Worm (Caenorhabditis elegans): ENCODE results near the gene abf-5.
A peak's percentile ranks its signal among the peaks of the same experiment; 100 is the strongest.

Gene abf-5

DNA sequence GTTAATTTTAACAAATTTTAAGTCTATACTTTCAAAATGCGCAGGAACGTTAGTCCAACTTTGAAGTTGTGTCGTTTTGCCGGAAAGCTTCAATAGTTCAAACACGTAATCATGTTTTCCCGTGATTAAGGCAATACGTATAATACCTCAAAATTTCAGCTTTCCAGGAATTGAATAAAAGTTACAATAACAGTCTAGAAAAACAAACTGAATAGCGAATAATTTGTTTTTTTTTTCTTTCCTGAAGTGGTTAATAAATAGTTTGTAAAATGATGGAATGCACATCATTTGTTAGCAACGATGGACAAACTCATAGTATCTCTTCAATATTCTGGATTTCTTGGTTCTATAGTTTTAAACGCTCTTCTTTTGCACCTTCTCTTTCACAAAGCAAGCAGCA is 2.6 kb upstream of the abf-5 start, which contains the start of gene str-123:
Gene str-123 (plus strand): TSS at position 301 of the 400 bp plus-strand sequence.
- TF ChIP-seq dao-5 (tag; optimal IDR thresholded peaks at IDR 0.05) = no peak
- TF ChIP-seq W03F9.2 (tag; optimal IDR thresholded peaks at IDR 0.05) = no peak
- TF ChIP-seq him-1 (tag; optimal IDR thresholded peaks at IDR 0.05) = no peak

DNA sequence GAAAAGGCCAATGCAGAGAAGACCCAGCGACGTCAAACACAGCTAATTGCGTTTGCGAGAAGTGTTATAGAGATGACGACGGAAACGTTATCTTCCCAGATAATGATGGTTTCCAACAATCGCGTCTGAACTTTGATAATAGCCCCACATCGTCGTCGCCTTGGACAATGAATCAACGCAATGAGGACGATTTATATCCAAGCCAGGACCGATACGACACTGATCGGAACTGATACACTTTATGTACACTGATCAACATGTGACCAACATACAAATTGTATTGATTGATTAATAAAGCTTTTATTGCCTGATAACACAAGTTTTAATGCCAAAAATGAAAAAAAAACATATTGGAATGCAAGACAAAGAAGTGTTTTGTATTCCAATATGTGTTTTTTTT is 421 bp downstream of the abf-5 start:
- TF ChIP-seq him-1 (tag; optimal IDR thresholded peaks at IDR 0.05) (no peak), W03F9.2 (tag; optimal IDR thresholded peaks at IDR 0.05) (no peak), dao-5 (tag; optimal IDR thresholded peaks at IDR 0.05) (no peak)

DNA sequence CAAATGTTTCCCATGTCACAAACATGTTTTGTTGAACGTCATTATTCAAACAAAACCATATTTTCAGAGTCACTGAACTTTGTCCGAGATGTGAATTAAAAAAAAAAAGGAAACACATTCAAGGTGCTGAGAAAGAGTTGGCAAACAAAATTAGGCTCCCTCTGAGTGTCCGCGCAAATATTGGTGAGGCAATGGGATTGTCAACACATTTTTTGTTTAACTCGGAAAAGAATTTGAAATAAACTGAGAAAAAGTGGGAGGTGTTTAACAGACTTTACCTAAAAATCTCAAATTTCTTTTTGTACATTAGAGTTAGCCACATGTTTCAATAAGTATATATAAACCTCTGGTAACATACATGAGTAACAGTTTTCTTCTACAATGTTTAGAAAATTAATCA is 1.1 kb downstream of the abf-5 start, which contains the start of gene abf-6:
Gene abf-6 (plus strand): TSS at position 323 of the 400 bp plus-strand sequence.
- TF ChIP-seq him-1 (tag; optimal IDR thresholded peaks at IDR 0.05) (no peak), W03F9.2 (tag; optimal IDR thresholded peaks at IDR 0.05) (no peak), dao-5 (tag; optimal IDR thresholded peaks at IDR 0.05) (no peak)

DNA sequence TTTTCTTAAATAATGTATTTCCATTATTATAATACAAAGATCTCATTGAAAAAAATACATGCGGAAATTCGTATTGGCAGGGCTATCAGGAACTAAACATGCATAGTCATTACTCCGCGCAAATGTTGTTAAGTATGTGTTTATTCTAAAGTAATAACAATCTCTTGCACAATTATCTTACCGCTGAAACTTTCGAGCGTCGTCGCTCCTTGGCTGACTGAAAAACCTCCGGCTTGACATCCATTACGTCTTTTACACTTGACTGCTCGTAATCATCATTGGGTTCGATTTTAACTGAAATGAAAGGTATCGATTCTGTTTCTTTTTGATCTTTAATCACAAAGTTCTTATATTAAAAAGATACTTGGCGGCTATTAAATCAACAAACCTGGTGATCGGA is 7.2 kb downstream of the abf-5 start:
- TF ChIP-seq dao-5 (tag; optimal IDR thresholded peaks at IDR 0.05) = no peak
- TF ChIP-seq him-1 (tag; optimal IDR thresholded peaks at IDR 0.05) = no peak
- TF ChIP-seq W03F9.2 (tag; optimal IDR thresholded peaks at IDR 0.05) = no peak

DNA sequence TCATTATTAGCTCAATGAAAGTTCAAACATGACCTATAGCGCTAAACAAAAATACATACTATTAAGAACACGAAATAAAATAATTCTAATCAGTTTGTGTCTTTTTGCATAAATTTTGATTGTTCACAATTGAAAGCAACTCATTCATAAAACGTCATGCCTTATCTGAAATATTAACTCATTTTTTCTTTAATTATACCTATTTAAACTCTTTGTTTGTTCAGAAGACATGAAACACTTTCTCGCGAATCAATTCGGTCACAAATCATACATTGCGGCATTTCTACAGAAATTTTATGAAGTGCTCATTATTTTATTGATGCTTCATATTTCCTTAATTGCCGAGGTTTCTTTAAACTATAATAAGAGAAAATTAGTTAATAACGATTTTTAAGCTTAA is 14.3 kb downstream of the abf-5 start:
- TF ChIP-seq W03F9.2 (tag; optimal IDR thresholded peaks at IDR 0.05) (no peak), dao-5 (tag; optimal IDR thresholded peaks at IDR 0.05) (no peak), him-1 (tag; optimal IDR thresholded peaks at IDR 0.05) (no peak)

DNA sequence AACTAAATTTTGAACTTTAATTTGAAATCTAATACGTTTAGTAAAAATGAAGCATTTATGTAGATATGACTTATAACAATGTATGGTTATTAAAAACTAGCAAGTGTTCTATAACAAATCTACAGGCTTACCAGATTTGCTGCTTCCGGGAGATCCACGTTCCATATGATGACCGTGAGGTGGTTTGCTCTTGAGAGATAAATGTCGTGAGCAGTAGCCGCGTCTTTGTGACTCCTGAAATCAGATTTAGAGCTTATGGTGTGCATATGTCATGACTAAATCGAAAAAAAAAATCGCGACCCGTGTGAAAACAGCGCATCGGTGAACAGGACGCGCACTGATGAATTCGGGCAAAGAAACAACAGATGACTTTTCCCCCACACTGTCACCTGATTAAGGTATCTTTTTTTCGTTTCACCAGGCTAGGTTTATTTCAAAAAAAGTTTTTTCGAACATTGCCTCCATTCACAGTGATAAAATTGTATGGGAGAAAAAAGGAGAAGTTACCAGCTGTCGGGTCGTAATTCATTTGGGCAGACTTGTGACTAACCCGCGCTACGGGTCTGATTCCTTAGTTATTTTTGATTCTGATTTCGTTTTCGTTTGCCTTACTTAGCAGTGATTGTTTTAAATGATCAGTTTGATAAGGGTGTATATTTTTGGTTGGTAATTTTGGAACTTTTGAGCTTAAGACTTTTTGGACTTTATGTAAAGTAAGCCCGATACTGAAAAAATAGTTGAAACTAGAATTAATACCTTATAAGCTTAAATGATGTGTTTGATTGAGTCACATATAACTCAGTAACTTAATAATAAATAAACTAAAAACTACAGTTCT is 15.7 kb downstream of the abf-5 start, which contains the start of gene nhr-27:
Gene nhr-27 (minus strand): TSS at position 234 of the 838 bp plus-strand sequence.
- TF ChIP-seq dao-5 (tag; optimal IDR thresholded peaks at IDR 0.05) (no peak), him-1 (tag; optimal IDR thresholded peaks at IDR 0.05) (no peak), W03F9.2 (tag; optimal IDR thresholded peaks at IDR 0.05) (no peak)

DNA sequence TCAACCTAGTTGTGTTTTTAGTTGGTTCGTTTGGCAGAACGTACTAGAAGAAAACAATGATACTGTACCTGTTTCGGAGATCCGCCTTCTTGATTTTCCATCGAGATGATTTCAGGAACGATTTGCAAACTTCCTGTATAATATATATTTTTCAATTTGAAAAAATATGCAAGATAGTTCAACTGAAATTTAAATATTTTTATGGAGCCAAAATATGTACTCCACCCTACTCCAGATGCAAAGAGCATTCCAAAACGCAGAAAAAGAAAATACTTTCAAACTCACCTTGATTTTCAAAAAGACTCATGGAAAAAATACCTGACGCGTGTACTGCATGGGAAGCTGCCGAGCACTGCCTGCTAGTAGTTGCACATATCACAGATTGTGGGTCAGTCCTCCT is 20.9 kb downstream of the abf-5 start, which contains the start of gene gei-3:
Gene gei-3 (minus strand): TSS at position 101 of the 400 bp plus-strand sequence.
- no peak for TF ChIP-seq W03F9.2 (tag; optimal IDR thresholded peaks at IDR 0.05)
- TF ChIP-seq him-1 (tag; optimal IDR thresholded peaks at IDR 0.05) = no peak
- no peak for TF ChIP-seq dao-5 (tag; optimal IDR thresholded peaks at IDR 0.05)

DNA sequence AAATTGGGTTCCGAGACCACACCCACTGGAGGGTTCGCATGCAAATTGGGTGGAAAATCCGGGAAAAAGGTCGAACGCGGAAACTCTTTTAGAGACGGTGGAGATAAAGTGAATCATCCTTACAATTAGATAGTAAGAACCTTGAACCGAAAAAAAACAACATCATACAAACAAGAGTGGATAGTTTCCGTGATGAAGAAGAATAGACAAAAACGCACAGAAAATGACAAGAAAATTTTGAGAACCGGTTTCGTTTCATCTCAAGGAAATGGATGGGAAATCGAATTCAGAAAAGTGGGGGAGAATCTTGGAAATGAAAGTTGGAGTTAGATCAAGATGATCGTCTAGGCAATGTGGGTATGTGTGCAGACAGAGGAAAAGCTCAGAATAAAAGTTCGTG is 22.7 kb downstream of the abf-5 start:
- TF ChIP-seq W03F9.2 (tag; optimal IDR thresholded peaks at IDR 0.05) = no peak
- TF ChIP-seq dao-5 (tag; optimal IDR thresholded peaks at IDR 0.05) = no peak
- no peak for TF ChIP-seq him-1 (tag; optimal IDR thresholded peaks at IDR 0.05)

DNA sequence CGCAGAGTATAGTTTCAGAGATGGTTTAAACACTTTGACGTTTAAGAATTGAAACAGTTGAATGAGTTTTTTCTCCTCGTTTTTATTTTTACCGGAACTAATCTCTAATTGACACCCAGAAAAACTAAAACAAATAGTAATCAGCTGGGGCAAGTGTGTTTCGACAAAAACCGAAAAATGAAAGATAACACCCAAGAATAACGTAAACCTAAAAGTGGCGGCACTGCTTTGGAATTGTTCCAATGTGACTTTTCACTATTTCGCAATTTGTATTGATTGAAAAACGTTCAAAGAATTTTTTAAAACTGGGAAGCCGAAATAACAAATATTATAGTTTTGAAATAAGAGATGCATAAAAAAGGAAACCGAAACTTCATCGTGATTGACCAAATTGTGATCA is 26.1 kb downstream of the abf-5 start:
- TF ChIP-seq dao-5 (tag; optimal IDR thresholded peaks at IDR 0.05) = no peak
- no peak for TF ChIP-seq W03F9.2 (tag; optimal IDR thresholded peaks at IDR 0.05)

DNA sequence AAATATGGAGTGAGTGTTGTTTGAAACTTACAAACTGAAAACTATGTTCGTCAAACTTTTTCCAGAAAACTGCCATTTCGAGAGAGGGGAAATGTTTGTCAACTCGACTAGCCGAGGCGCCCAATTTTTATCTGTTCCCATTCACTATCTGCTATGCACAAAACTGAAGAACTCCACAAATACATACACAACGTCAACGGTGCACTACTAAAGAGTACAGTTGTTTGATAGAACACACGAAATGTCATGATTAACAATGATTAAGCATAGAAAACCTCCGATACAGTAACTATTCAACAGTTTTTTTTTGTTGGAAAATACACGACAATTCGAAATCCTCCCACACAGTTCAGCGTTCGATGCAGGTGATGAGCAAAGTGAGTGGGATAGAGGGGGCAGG is 26.9 kb downstream of the abf-5 start:
- no peak for TF ChIP-seq him-1 (tag; optimal IDR thresholded peaks at IDR 0.05)
- TF ChIP-seq dao-5 (tag; optimal IDR thresholded peaks at IDR 0.05) = no peak
- no peak for TF ChIP-seq W03F9.2 (tag; optimal IDR thresholded peaks at IDR 0.05)

DNA sequence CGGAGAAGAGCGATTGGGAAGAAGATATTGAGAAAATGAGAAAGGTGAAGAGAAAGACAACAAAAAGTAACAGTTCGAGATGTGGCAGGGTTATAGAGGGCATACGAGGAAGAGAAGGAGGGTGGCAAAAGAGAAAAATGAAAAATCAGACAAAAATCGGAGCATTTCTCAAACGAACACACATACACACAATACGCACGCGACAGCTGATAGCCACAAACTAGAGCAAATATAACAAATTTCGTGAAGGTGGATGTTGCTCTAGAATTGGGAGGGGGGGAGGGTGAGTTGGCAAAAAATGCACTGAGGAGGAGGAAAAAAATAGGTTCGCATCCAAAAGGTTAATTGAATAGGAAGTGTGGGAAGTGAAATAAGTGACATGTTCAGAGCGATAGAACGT is 32.5 kb downstream of the abf-5 start:
- TF ChIP-seq dao-5 (tag; optimal IDR thresholded peaks at IDR 0.05) = no peak
- no peak for TF ChIP-seq him-1 (tag; optimal IDR thresholded peaks at IDR 0.05)
- TF ChIP-seq W03F9.2 (tag; optimal IDR thresholded peaks at IDR 0.05) = no peak

DNA sequence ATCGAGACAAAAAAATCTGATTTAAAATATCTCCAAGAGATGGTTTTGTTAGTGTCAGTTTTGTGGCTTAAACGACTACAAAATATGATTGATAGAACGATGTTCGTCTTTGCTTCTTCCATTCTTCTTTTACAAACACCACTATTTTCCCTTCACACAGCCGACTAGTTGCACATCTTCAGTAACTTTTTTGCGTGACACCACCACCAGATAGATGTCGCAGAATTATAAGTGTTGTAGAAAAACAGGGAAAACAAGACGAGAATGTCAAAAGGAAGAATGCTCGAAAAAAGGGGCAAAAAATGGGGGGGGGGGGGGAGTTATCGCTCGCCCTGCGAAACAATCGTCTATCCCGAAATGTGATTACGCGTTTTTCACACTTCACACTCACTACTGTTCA is 34.1 kb downstream of the abf-5 start:
- no peak for TF ChIP-seq W03F9.2 (tag; optimal IDR thresholded peaks at IDR 0.05)
- no peak for TF ChIP-seq dao-5 (tag; optimal IDR thresholded peaks at IDR 0.05)
- TF ChIP-seq him-1 (tag; optimal IDR thresholded peaks at IDR 0.05) = no peak

DNA sequence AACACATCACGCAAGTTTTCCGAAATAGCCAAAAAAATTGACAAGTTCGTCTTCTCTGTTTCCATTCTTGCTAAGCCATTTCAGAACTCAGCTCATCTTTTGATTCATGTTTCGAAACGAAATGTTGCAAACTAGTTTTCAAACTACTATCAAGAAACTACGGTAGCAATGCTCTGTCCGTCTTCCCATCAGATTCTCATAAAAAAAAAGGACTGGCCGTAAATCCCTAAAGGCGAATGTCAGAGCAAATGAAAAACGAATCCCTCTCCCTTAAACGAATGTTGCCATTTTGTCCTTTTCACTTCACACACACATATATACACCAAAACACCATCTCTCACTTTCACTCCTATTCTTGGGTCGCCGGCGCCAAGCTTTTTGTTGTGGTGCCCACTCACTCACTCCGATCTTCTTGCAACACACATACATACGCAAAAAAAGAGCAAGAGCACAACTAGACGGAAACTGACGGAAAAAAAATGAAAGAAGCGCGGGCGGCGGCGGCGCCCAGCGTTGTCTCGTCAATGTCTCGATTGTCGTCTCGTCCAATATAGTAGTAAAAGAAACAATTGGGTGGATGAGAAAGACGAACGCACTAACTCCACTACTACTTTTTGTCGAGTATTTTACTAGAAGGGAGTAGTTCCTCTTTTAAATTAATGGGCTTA is 35.2 kb downstream of the abf-5 start:
- TF ChIP-seq W03F9.2 (tag; optimal IDR thresholded peaks at IDR 0.05) = no peak
- TF ChIP-seq dao-5 (tag; optimal IDR thresholded peaks at IDR 0.05) = no peak
- peak; percentile 25 for TF ChIP-seq him-1 (tag; optimal IDR thresholded peaks at IDR 0.05)

DNA sequence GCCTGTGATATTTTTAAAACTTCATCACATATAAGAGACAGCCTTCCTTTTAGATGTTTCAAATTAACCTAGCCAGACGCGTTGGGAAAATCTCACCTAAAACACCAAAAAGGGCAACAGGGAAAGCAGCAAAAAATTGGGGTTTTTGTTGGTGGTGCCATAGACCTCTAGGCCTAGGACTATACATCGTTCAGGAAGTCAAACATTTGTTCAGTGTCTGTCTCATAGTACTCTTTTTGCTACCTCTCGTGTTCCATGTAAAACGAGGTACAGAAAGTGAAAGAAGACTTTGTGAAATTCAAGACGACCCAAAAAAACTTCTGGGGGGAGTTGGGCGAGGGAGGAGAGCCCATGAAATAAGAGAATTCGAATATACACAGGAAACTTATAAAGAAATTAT is 36.4 kb downstream of the abf-5 start:
- no peak for TF ChIP-seq W03F9.2 (tag; optimal IDR thresholded peaks at IDR 0.05)
- no peak for TF ChIP-seq him-1 (tag; optimal IDR thresholded peaks at IDR 0.05)
- no peak for TF ChIP-seq dao-5 (tag; optimal IDR thresholded peaks at IDR 0.05)
